Worm (Caenorhabditis elegans): ENCODE results near the gene unc-41.

unc-41 gene

ce11 chrV:9918410-9918809 is 57.6 kb downstream of the unc-41 start, which contains the start of gene C50H2.5:
TSS of gene C50H2.5 (plus strand) at chrV:9918710.
- TF ChIP-seq fkh-8 (tag; optimal IDR thresholded peaks at IDR 0.05) (no peak), unc-62 (GFP tag; optimal IDR thresholded peaks at IDR 0.05) (no peak), ceh-90 (tag; optimal IDR thresholded peaks at IDR 0.05) (no peak), dsc-1 (tag; optimal IDR thresholded peaks at IDR 0.05) (no peak), ztf-4 (tag; optimal IDR thresholded peaks at IDR 0.05) (no peak), tbx-2 (tag; optimal IDR thresholded peaks at IDR 0.05) (no peak)

ce11 chrV:9916665-9917064 is 59.4 kb downstream of the unc-41 start, which contains the start of gene C50H2.4:
TSS of gene C50H2.4 (plus strand) at chrV:9916965.
- TF ChIP-seq ceh-8 (GFP tag; optimal IDR thresholded peaks at IDR 0.05) (no peak), sox-4 (tag; optimal IDR thresholded peaks at IDR 0.05) (no peak), isw-1 (GFP tag; IDR thresholded peaks at IDR 0.05) (no peak), ceh-90 (tag; optimal IDR thresholded peaks at IDR 0.05) (no peak), snu-23 (GFP tag; optimal IDR thresholded peaks at IDR 0.05) (no peak), fkh-4 (tag; optimal IDR thresholded peaks at IDR 0.05; ENCODE audit: borderline replicate concordance) (no peak), ztf-11 (tag; optimal IDR thresholded peaks at IDR 0.05) (no peak), nhr-237 (tag; optimal IDR thresholded peaks at IDR 0.05) (no peak), hlh-17 (GFP tag; optimal IDR thresholded peaks at IDR 0.05; ENCODE audit: borderline replicate concordance) (no peak), ets-5 (GFP tag; IDR thresholded peaks at IDR 0.05) (no peak), skn-1 (tag; optimal IDR thresholded peaks at IDR 0.05) (no peak), ceh-82 (tag; optimal IDR thresholded peaks at IDR 0.05) (no peak), efl-3 (GFP tag; optimal IDR thresholded peaks at IDR 0.05) (no peak), nhr-84 (tag; optimal IDR thresholded peaks at IDR 0.05) (no peak), lin-39 (tag; optimal IDR thresholded peaks at IDR 0.05) (no peak), irx-1 (tag; optimal IDR thresholded peaks at IDR 0.05) (no peak), blmp-1 (tag; optimal IDR thresholded peaks at IDR 0.05) (no peak)

Data from whole organism, L1 larva.